Fruit fly (Drosophila melanogaster) whole organism, prepupa: ENCODE measurements around the gene mRpS35.

Experiments
- Blimp-1 ChIP-seq: fragments of 200-800 bp; sonication (Bioruptor generic); optimal IDR thresholded peaks from 3 replicates; lab custom pipeline; 2017; ENCODE audit warnings: missing biosample characterization, missing genetic modification characterization, mild to moderate bottlenecking, moderate library complexity, missing genetic modification reagents
- CG6163 ChIP-seq: fragments of 200-800 bp; sonication (Bioruptor generic); IDR thresholded peaks from 3 replicates; pipeline ENCODE4 v1.3.6; 2022; ENCODE audit warnings: missing biosample characterization, missing genetic modification characterization
- CG8119 ChIP-seq: fragments of 200-800 bp; sonication (Bioruptor generic); IDR thresholded peaks from 3 replicates; pipeline ENCODE4 v1.3.6; 2022; ENCODE audit warnings: missing biosample characterization, missing genetic modification characterization
- CG8319 ChIP-seq: fragments of 200-800 bp; sonication (Bioruptor generic); optimal IDR thresholded peaks from 3 replicates; lab custom pipeline; 2016; ENCODE audit warnings: missing biosample characterization, missing genetic modification characterization
- OdsH ChIP-seq: fragments of 200-800 bp; sonication (Bioruptor generic); optimal IDR thresholded peaks from 3 replicates; lab custom pipeline; 2016; ENCODE audit warnings: missing biosample characterization, missing genetic modification characterization
- dsx ChIP-seq: fragments of 200-800 bp; optimal IDR thresholded peaks from 3 replicates; lab custom pipeline; 2019; ENCODE audit warnings: missing biosample characterization, mild to moderate bottlenecking, missing genetic modification characterization, moderate library complexity; ENCODE audit not compliant: poor library complexity, severe bottlenecking
- fd85E ChIP-seq: fragments of 200-800 bp; sonication (Bioruptor generic); optimal IDR thresholded peaks from 3 replicates; lab custom pipeline; 2016; ENCODE audit warnings: missing biosample characterization, missing genetic modification characterization

- TF ChIP-seq CG6163, result no peak
- TF ChIP-seq Blimp-1 (GFP tag; lab: Kevin White, UChicago), result no peak
- TF ChIP-seq dsx (GFP tag; lab: Kevin White, UChicago), result no peak
- no peak for TF ChIP-seq fd85E (GFP tag; lab: Kevin White, UChicago)
- no peak for TF ChIP-seq CG8119 (GFP tag; lab: Robert Waterston, UW)
- no peak for TF ChIP-seq OdsH (GFP tag; lab: Kevin White, UChicago)
- no peak for TF ChIP-seq CG8319 (GFP tag; lab: Kevin White, UChicago)
These were observed at the start of gene mRpS35 for dm6 chr3L:2780711-2781110.
